Fruit fly (Drosophila melanogaster) whole organism, embryonic: ENCODE results near the gene Dph5.

Experiments used
- Bdp1 ChIP-seq: fragments of 200-800 bp; sonication (Bioruptor generic); optimal IDR thresholded peaks from 3 replicates; lab custom pipeline; 2016; ENCODE audit warnings: missing biosample characterization, missing genetic modification characterization
- CG11695 ChIP-seq: fragments of 200-800 bp; sonication (Bioruptor generic); IDR thresholded peaks from 3 replicates; pipeline ENCODE4 v1.3.6; 2022; ENCODE audit warnings: missing biosample characterization, missing genetic modification characterization
- CG12071 ChIP-seq: fragments of 200-800 bp; sonication (Bioruptor generic); optimal IDR thresholded peaks from 3 replicates; lab custom pipeline; 2018; ENCODE audit warnings: missing biosample characterization, mild to moderate bottlenecking, missing genetic modification characterization
- CG13894 ChIP-seq: fragments of 200-800 bp; sonication (Bioruptor generic); optimal IDR thresholded peaks from 3 replicates; lab custom pipeline; 2018; ENCODE audit warnings: missing biosample characterization, mild to moderate bottlenecking, missing genetic modification characterization, moderate library complexity
- CG14710 ChIP-seq: fragments of 200-800 bp; sonication (Bioruptor generic); optimal IDR thresholded peaks from 3 replicates; lab custom pipeline; 2019; ENCODE audit warnings: missing biosample characterization, mild to moderate bottlenecking, missing genetic modification characterization, moderate library complexity
- CG14860 ChIP-seq: fragments of 200-800 bp; sonication (Bioruptor generic); IDR thresholded peaks from 3 replicates; pipeline ENCODE4 v1.3.6; 2022; ENCODE audit warnings: missing biosample characterization, missing genetic modification characterization; ENCODE audit not compliant: partially characterized antibody
- CG17568 ChIP-seq: fragments of 200-800 bp; sonication (Bioruptor generic); optimal IDR thresholded peaks from 2 replicates; lab custom pipeline; 2018; ENCODE audit warnings: missing biosample characterization, mild to moderate bottlenecking, missing genetic modification characterization, moderate library complexity
- CG1832 ChIP-seq: fragments of 200-800 bp; sonication (Bioruptor generic); optimal IDR thresholded peaks from 2 replicates; lab custom pipeline; 2017; ENCODE audit warnings: missing biosample characterization, mild to moderate bottlenecking, missing genetic modification characterization, inconsistent platforms
- CG2129 ChIP-seq: fragments of 200-800 bp; sonication (Bioruptor generic); IDR thresholded peaks from 2 replicates; pipeline ENCODE4 v1.3.6; 2022; ENCODE audit warnings: missing biosample characterization, missing genetic modification characterization; ENCODE audit not compliant: partially characterized antibody
- CG3407 ChIP-seq: fragments of 200-800 bp; sonication (Bioruptor generic); optimal IDR thresholded peaks from 2 replicates; lab custom pipeline; 2018; ENCODE audit warnings: missing biosample characterization, mild to moderate bottlenecking, missing genetic modification characterization
- CG5245 ChIP-seq: fragments of 200-800 bp; sonication (Bioruptor generic); optimal IDR thresholded peaks from 3 replicates; lab custom pipeline; 2016; ENCODE audit warnings: missing biosample characterization, missing genetic modification characterization
- CG6654 ChIP-seq: fragments of 200-800 bp; sonication (Bioruptor generic); optimal IDR thresholded peaks from 2 replicates; lab custom pipeline; 2017; ENCODE audit warnings: missing biosample characterization, mild to moderate bottlenecking, missing genetic modification characterization
- CG6765 ChIP-seq: fragments of 200-800 bp; sonication (Bioruptor generic); optimal IDR thresholded peaks from 3 replicates; lab custom pipeline; 2017; ENCODE audit warnings: missing biosample characterization, mild to moderate bottlenecking, missing genetic modification characterization
- CG9215 ChIP-seq: fragments of 200-800 bp; sonication (Bioruptor generic); IDR thresholded peaks from 2 replicates; pipeline ENCODE4 v1.3.6; 2022; ENCODE audit warnings: missing biosample characterization, missing genetic modification characterization
- CG9437 ChIP-seq: fragments of 200-800 bp; sonication (Bioruptor generic); optimal IDR thresholded peaks from 2 replicates; lab custom pipeline; 2018; ENCODE audit warnings: missing biosample characterization, mild to moderate bottlenecking, missing genetic modification characterization
- CG9876 ChIP-seq: fragments of 200-800 bp; sonication (Bioruptor generic); optimal IDR thresholded peaks from 2 replicates; lab custom pipeline; 2016; ENCODE audit warnings: missing biosample characterization, missing genetic modification characterization
- CHES-1-like ChIP-seq: fragments of 200-800 bp; sonication (Bioruptor generic); optimal IDR thresholded peaks from 2 replicates; lab custom pipeline; 2016; ENCODE audit warnings: missing biosample characterization, missing genetic modification characterization
- D ChIP-seq, 2 experiments: fragments of 200-800 bp in 1 of 2; fragments of >200 bp in 1 of 2; sonication (Bioruptor generic) in 1 of 2; optimal IDR thresholded peaks; 2 replicates in 1 of 2; 3 replicates in 1 of 2; lab custom pipeline; 2017; ENCODE audit warnings: mild to moderate bottlenecking in 1 of 2, missing biosample characterization in 1 of 2, missing genetic modification characterization in 1 of 2, missing genetic modification reagents in 1 of 2
- Ets65A ChIP-seq: fragments of 200-800 bp; sonication (Bioruptor generic); peaks from one replicate; lab custom pipeline; 2016; ENCODE audit warnings: missing biosample characterization, missing genetic modification characterization
- Ets97D ChIP-seq: fragments of 200-800 bp; sonication (Bioruptor generic); optimal IDR thresholded peaks from 3 replicates; lab custom pipeline; 2016; ENCODE audit warnings: missing biosample characterization, missing genetic modification characterization
- Gsc ChIP-seq: fragments of 200-800 bp; sonication (Bioruptor generic); IDR thresholded peaks from 2 replicates; pipeline ENCODE4 v1.3.6; 2022; ENCODE audit warnings: missing biosample characterization, missing genetic modification characterization
- Lim3 ChIP-seq: fragments of 200-800 bp; sonication (Bioruptor generic); IDR thresholded peaks from 2 replicates; pipeline ENCODE4 v1.3.6; 2022; ENCODE audit warnings: missing biosample characterization, missing genetic modification characterization
- MESR4 ChIP-seq: fragments of 200-800 bp; sonication (Bioruptor generic); optimal IDR thresholded peaks from 2 replicates; lab custom pipeline; 2018; ENCODE audit warnings: missing biosample characterization, mild to moderate bottlenecking, missing genetic modification characterization, moderate library complexity
- Med ChIP-seq: fragments of 200-800 bp; sonication (Bioruptor generic); peaks from one replicate; lab custom pipeline; 2016; ENCODE audit warnings: missing biosample characterization, missing genetic modification characterization, mild to moderate bottlenecking, inconsistent platforms, moderate library complexity
- Ptx1 ChIP-seq: fragments of 200-800 bp; sonication (Bioruptor generic); IDR thresholded peaks from 2 replicates; pipeline ENCODE4 v1.3.6; 2022; ENCODE audit warnings: missing biosample characterization, missing genetic modification characterization
- Side ChIP-seq: fragments of 200-800 bp; sonication (Bioruptor generic); optimal IDR thresholded peaks from 2 replicates; lab custom pipeline; 2016; ENCODE audit warnings: missing biosample characterization, missing genetic modification characterization
- Sry-β ChIP-seq: fragments of 200-800 bp; sonication (Bioruptor generic); optimal IDR thresholded peaks from 2 replicates; lab custom pipeline; 2018; ENCODE audit warnings: missing biosample characterization, mild to moderate bottlenecking, missing genetic modification characterization, moderate library complexity
- YL-1 ChIP-seq: fragments of 200-800 bp; sonication (Bioruptor generic); optimal IDR thresholded peaks from 3 replicates; lab custom pipeline; 2017; ENCODE audit warnings: missing biosample characterization, mild to moderate bottlenecking, missing genetic modification characterization
- ara ChIP-seq: fragments of 200-800 bp; sonication (Bioruptor generic); IDR thresholded peaks from 2 replicates; pipeline ENCODE4 v1.3.6; 2022; ENCODE audit warnings: missing biosample characterization, missing genetic modification characterization
- ase ChIP-seq: fragments of 200-800 bp; sonication (Bioruptor generic); IDR thresholded peaks from 3 replicates; pipeline ENCODE4 v1.3.6; 2022; ENCODE audit warnings: missing biosample characterization, missing genetic modification characterization
- cas ChIP-seq: fragments of 200-800 bp; sonication (Bioruptor generic); IDR thresholded peaks from 2 replicates; pipeline ENCODE4 v1.3.6; 2022; ENCODE audit warnings: missing biosample characterization, missing genetic modification characterization
- caup ChIP-seq: fragments of 200-800 bp; sonication (Bioruptor generic); optimal IDR thresholded peaks from 3 replicates; lab custom pipeline; 2017; ENCODE audit warnings: missing biosample characterization, mild to moderate bottlenecking, missing genetic modification characterization, moderate library complexity; ENCODE audit not compliant: severe bottlenecking
- chinmo ChIP-seq: fragments of 200-800 bp; sonication (Bioruptor generic); IDR thresholded peaks from 4 replicates; pipeline ENCODE4 v1.3.6; 2022; ENCODE audit warnings: missing biosample characterization, missing genetic modification characterization; ENCODE audit not compliant: partially characterized antibody
- croc ChIP-seq: fragments of 200-800 bp; sonication (Bioruptor generic); conservative IDR thresholded peaks from 3 replicates; pipeline ENCODE4 v1.3.6; 2022; ENCODE audit warnings: missing biosample characterization, missing genetic modification characterization
- crol ChIP-seq: fragments of 200-800 bp; sonication (Bioruptor generic); IDR thresholded peaks from 2 replicates; pipeline ENCODE4 v1.3.6; 2022; ENCODE audit warnings: missing biosample characterization, missing genetic modification characterization
- da ChIP-seq: fragments of 200-800 bp; sonication (Bioruptor generic); optimal IDR thresholded peaks from 2 replicates; lab custom pipeline; 2016; ENCODE audit warnings: missing biosample characterization, missing genetic modification characterization
- esg ChIP-seq: fragments of 200-800 bp; sonication (Bioruptor generic); conservative IDR thresholded peaks from 2 replicates; pipeline ENCODE4 v1.3.6; 2022; ENCODE audit warnings: missing biosample characterization, missing genetic modification characterization
- fd96Cb ChIP-seq: fragments of 200-800 bp; sonication (Bioruptor generic); optimal IDR thresholded peaks from 2 replicates; lab custom pipeline; 2018; ENCODE audit warnings: missing biosample characterization, mild to moderate bottlenecking, missing genetic modification characterization, moderate library complexity
- gfzf ChIP-seq: fragments of 200-800 bp; sonication (Bioruptor generic); optimal IDR thresholded peaks from 2 replicates; lab custom pipeline; 2016; ENCODE audit warnings: missing biosample characterization, mild to moderate bottlenecking, missing genetic modification characterization, moderate library complexity
- kah ChIP-seq: fragments of 200-800 bp; sonication (Bioruptor generic); optimal IDR thresholded peaks from 2 replicates; lab custom pipeline; 2018; ENCODE audit warnings: missing biosample characterization, mild to moderate bottlenecking, missing genetic modification characterization
- klu ChIP-seq: fragments of 200-800 bp; sonication (Bioruptor generic); IDR thresholded peaks from 2 replicates; pipeline ENCODE4 v1.3.6; 2022; ENCODE audit warnings: missing biosample characterization, missing genetic modification characterization
- luna ChIP-seq: fragments of 200-800 bp; sonication (Bioruptor generic); optimal IDR thresholded peaks from 2 replicates; lab custom pipeline; 2016; ENCODE audit warnings: missing biosample characterization, missing genetic modification characterization
- mld ChIP-seq: fragments of 200-800 bp; sonication (Bioruptor generic); IDR thresholded peaks from 3 replicates; pipeline ENCODE4 v1.3.6; 2022; ENCODE audit warnings: missing biosample characterization, missing genetic modification characterization; ENCODE audit not compliant: partially characterized antibody
- rib ChIP-seq: fragments of 200-800 bp; sonication (Bioruptor generic); IDR thresholded peaks from 2 replicates; pipeline ENCODE4 v1.3.6; 2022; ENCODE audit warnings: missing biosample characterization, missing genetic modification characterization
- sens ChIP-seq: fragments of 200-800 bp; sonication (Bioruptor generic); peaks from one replicate; lab custom pipeline; 2016; ENCODE audit warnings: missing biosample characterization, missing genetic modification characterization
- sisA ChIP-seq: fragments of 200-800 bp; sonication (Bioruptor generic); IDR thresholded peaks from 2 replicates; pipeline ENCODE4 v1.3.6; 2022; ENCODE audit warnings: missing biosample characterization, missing genetic modification characterization
- vfl ChIP-seq: fragments of 200-800 bp; sonication (Bioruptor generic); optimal IDR thresholded peaks from 2 replicates; lab custom pipeline; 2016; ENCODE audit warnings: missing biosample characterization, missing genetic modification characterization
- vnd ChIP-seq: fragments of 200-800 bp; sonication (Bioruptor generic); IDR thresholded peaks from 3 replicates; pipeline ENCODE4 v1.3.6; 2022; ENCODE audit warnings: missing biosample characterization, missing genetic modification characterization; ENCODE audit not compliant: partially characterized antibody
- z ChIP-seq: fragments of 200-800 bp; sonication (Bioruptor generic); IDR thresholded peaks from 3 replicates; pipeline ENCODE4 v1.3.6; 2022; ENCODE audit warnings: missing biosample characterization, missing genetic modification characterization

Gene Dph5

dm6 chr3R:22625514-22626333, 42.7 kb upstream of the Dph5 start (continued):
- TF ChIP-seq Ets65A (GFP tag; lab: Kevin White, UChicago) (no peak), z (GFP tag; lab: Robert Waterston, UW) (no peak), klu (GFP tag; lab: Robert Waterston, UW) (no peak), Gsc (GFP tag; lab: Robert Waterston, UW) (no peak), YL-1 (GFP tag; lab: Kevin White, UChicago) (no peak), CHES-1-like (no peak), CG9215 (GFP tag; lab: Robert Waterston, UW) (no peak), ara (GFP tag; lab: Robert Waterston, UW) (no peak), CG9437 (GFP tag; lab: Kevin White, UChicago) (peak; percentile 36), CG6654 (GFP tag; lab: Kevin White, UChicago) (no peak), Lim3 (GFP tag; lab: Robert Waterston, UW) (no peak), gfzf (no peak), crol (peak; percentile 70), CG17568 (GFP tag; lab: Kevin White, UChicago) (no peak), croc (GFP tag; lab: Robert Waterston, UW) (no peak), kah (GFP tag; lab: Kevin White, UChicago) (no peak), Ptx1 (GFP tag; lab: Robert Waterston, UW) (no peak), sens (GFP tag; lab: Kevin White, UChicago) (peak; percentile 87), ase (no peak), fd96Cb (peak; percentile 56), CG13894 (tag; lab: Kevin White, UChicago) (no peak), CG1832 (GFP tag; lab: Kevin White, UChicago) (no peak), Bdp1 (GFP tag; lab: Kevin White, UChicago) (no peak), luna (GFP tag; lab: Kevin White, UChicago) (no peak), da (GFP tag; lab: Kevin White, UChicago) (no peak), sisA (0 out of 2 replicates have a peak, but pooled peaks have one; percentile 10), cas (GFP tag; lab: Robert Waterston, UW) (no peak), CG14860 (GFP tag; lab: Robert Waterston, UW) (no peak), D (optimal IDR thresholded peaks at IDR 0.05; lab: Kevin White, UChicago) (no peak), D (GFP tag; optimal IDR thresholded peaks at IDR 0.05; lab: Kevin White, UChicago) (peak; percentile 76), CG14710 (tag; lab: Kevin White, UChicago) (peak; percentile 63), mld (GFP tag; lab: Robert Waterston, UW) (no peak), Med (peak; percentile 62), vfl (GFP tag; lab: Kevin White, UChicago) (no peak), rib (GFP tag; lab: Robert Waterston, UW) (no peak), esg (GFP tag; lab: Robert Waterston, UW) (0 out of 2 replicates have a peak, but pooled peaks have one; percentile 23), chinmo (GFP tag; lab: Robert Waterston, UW) (no peak), caup (GFP tag; lab: Kevin White, UChicago) (peak; percentile 15), Side (GFP tag; lab: Kevin White, UChicago) (no peak), MESR4 (GFP tag; lab: Kevin White, UChicago) (no peak), Ets97D (GFP tag; lab: Kevin White, UChicago) (no peak), CG9876 (GFP tag; lab: Kevin White, UChicago) (no peak), CG12071 (GFP tag; lab: Kevin White, UChicago) (no peak), CG3407 (GFP tag; lab: Kevin White, UChicago) (peak; percentile 39), CG6765 (GFP tag; lab: Kevin White, UChicago) (no peak), CG2129 (no peak), Sry-β (no peak), CG5245 (GFP tag; lab: Kevin White, UChicago) (no peak), vnd (no peak), CG11695 (GFP tag; lab: Robert Waterston, UW) (peak; percentile 52)
